Fruit fly (Drosophila melanogaster) whole organism, embryonic: ENCODE results near the gene CG5968.

Experiments
- Adf1 ChIP-seq: fragments of 200-800 bp; sonication (Bioruptor generic); IDR thresholded peaks from 2 replicates; pipeline ENCODE4 v1.3.6; 2022; ENCODE audit warnings: missing biosample characterization, missing genetic modification characterization
- CG11504 ChIP-seq: fragments of 200-800 bp; sonication (Bioruptor generic); optimal IDR thresholded peaks from 3 replicates; lab custom pipeline; 2019; ENCODE audit warnings: missing biosample characterization, mild to moderate bottlenecking, missing genetic modification characterization, moderate library complexity
- CG12391 ChIP-seq: fragments of 200-800 bp; sonication (Bioruptor generic); optimal IDR thresholded peaks from 3 replicates; lab custom pipeline; 2018; ENCODE audit warnings: missing biosample characterization, mild to moderate bottlenecking, missing genetic modification characterization, moderate library complexity
- CG13624 ChIP-seq: fragments of 200-800 bp; sonication (Bioruptor generic); optimal IDR thresholded peaks from 2 replicates; lab custom pipeline; 2016; ENCODE audit warnings: missing biosample characterization, missing genetic modification characterization
- CG14014 ChIP-seq: fragments of 200-800 bp; sonication (Bioruptor generic); IDR thresholded peaks from 2 replicates; pipeline ENCODE4 v1.3.6; 2022; ENCODE audit warnings: missing biosample characterization, missing genetic modification characterization
- CG15269 ChIP-seq: fragments of 200-800 bp; sonication (Bioruptor generic); optimal IDR thresholded peaks from 2 replicates; lab custom pipeline; 2018; ENCODE audit warnings: missing biosample characterization, mild to moderate bottlenecking, missing genetic modification characterization, moderate library complexity
- CG1603 ChIP-seq: fragments of 200-800 bp; sonication (Bioruptor generic); optimal IDR thresholded peaks from 2 replicates; lab custom pipeline; 2019; ENCODE audit warnings: missing biosample characterization, mild to moderate bottlenecking, missing genetic modification characterization, moderate library complexity
- CG2889 ChIP-seq: fragments of 200-800 bp; sonication (Bioruptor generic); IDR thresholded peaks from 3 replicates; pipeline ENCODE4 v1.3.6; 2022; ENCODE audit warnings: missing biosample characterization, missing genetic modification characterization
- CG30403 ChIP-seq: fragments of 200-800 bp; sonication (Bioruptor generic); optimal IDR thresholded peaks from 3 replicates; lab custom pipeline; 2016; ENCODE audit warnings: missing biosample characterization, missing genetic modification characterization
- CG30431 ChIP-seq: fragments of 200-800 bp; sonication (Bioruptor generic); optimal IDR thresholded peaks from 2 replicates; lab custom pipeline; 2017; ENCODE audit warnings: missing biosample characterization, missing genetic modification characterization
- CG3163 ChIP-seq: fragments of 200-800 bp; sonication (Bioruptor generic); optimal IDR thresholded peaks from 3 replicates; lab custom pipeline; 2016; ENCODE audit warnings: missing biosample characterization, missing genetic modification characterization
- CG34376 ChIP-seq: fragments of 200-800 bp; sonication (Bioruptor generic); optimal IDR thresholded peaks from 2 replicates; lab custom pipeline; 2018; ENCODE audit warnings: missing biosample characterization, mild to moderate bottlenecking, missing genetic modification characterization
- CG4404 ChIP-seq: fragments of 200-800 bp; sonication (Bioruptor generic); IDR thresholded peaks from 2 replicates; pipeline ENCODE4 v1.3.6; 2022; ENCODE audit warnings: missing biosample characterization, missing genetic modification characterization
- CG6813 ChIP-seq: fragments of 200-800 bp; sonication (Bioruptor generic); optimal IDR thresholded peaks from 2 replicates; lab custom pipeline; 2017; ENCODE audit warnings: missing biosample characterization, missing genetic modification characterization, mild to moderate bottlenecking, moderate library complexity, missing genetic modification reagents
- CG7271 ChIP-seq: fragments of 200-800 bp; sonication (Bioruptor generic); optimal IDR thresholded peaks from 2 replicates; lab custom pipeline; 2018; ENCODE audit warnings: missing biosample characterization, mild to moderate bottlenecking, missing genetic modification characterization, moderate library complexity
- CG7357 ChIP-seq: fragments of 200-800 bp; sonication (Bioruptor generic); IDR thresholded peaks from 3 replicates; pipeline ENCODE4 v1.3.6; 2022; ENCODE audit warnings: missing biosample characterization, missing genetic modification characterization
- CG7556 ChIP-seq: fragments of 200-800 bp; sonication (Bioruptor generic); optimal IDR thresholded peaks from 2 replicates; lab custom pipeline; 2017; ENCODE audit warnings: missing biosample characterization, mild to moderate bottlenecking, missing genetic modification characterization
- CG9437 ChIP-seq: fragments of 200-800 bp; sonication (Bioruptor generic); optimal IDR thresholded peaks from 2 replicates; lab custom pipeline; 2018; ENCODE audit warnings: missing biosample characterization, mild to moderate bottlenecking, missing genetic modification characterization
- Camta ChIP-seq: fragments of 200-800 bp; sonication (Bioruptor generic); optimal IDR thresholded peaks from 2 replicates; lab custom pipeline; 2016; ENCODE audit warnings: missing biosample characterization, missing genetic modification characterization
- Eip74EF ChIP-seq, 2 experiments: fragments of 200-800 bp in 1 of 2; fragments of >200 bp in 1 of 2; sonication (Bioruptor generic) in 1 of 2; optimal IDR thresholded peaks; 2 replicates each; lab custom pipeline; 2017 to 2019; ENCODE audit warnings: missing biosample characterization in 2 of 2, missing genetic modification characterization in 2 of 2, mild to moderate bottlenecking in 1 of 2, moderate library complexity in 1 of 2
- HmgD ChIP-seq: fragments of 200-800 bp; sonication (Bioruptor generic); optimal IDR thresholded peaks from 3 replicates; lab custom pipeline; 2016; ENCODE audit warnings: missing biosample characterization, missing genetic modification characterization
- Myb ChIP-seq: fragments of 200-800 bp; sonication (Bioruptor generic); optimal IDR thresholded peaks from 2 replicates; lab custom pipeline; 2016; ENCODE audit warnings: missing biosample characterization, missing genetic modification characterization
- NC2β ChIP-seq: fragments of 200-800 bp; sonication (Bioruptor generic); optimal IDR thresholded peaks from 2 replicates; lab custom pipeline; 2016; ENCODE audit warnings: missing biosample characterization, missing genetic modification characterization
- NK7.1 ChIP-seq: fragments of 200-800 bp; sonication (Bioruptor generic); optimal IDR thresholded peaks from 3 replicates; lab custom pipeline; 2016; ENCODE audit warnings: missing biosample characterization, missing genetic modification characterization
- Nf-YB ChIP-seq: fragments of 200-800 bp; sonication (Bioruptor generic); optimal IDR thresholded peaks from 3 replicates; lab custom pipeline; 2019; ENCODE audit warnings: missing biosample characterization, mild to moderate bottlenecking, missing genetic modification characterization, moderate library complexity
- NfI ChIP-seq: fragments of 200-800 bp; sonication (Bioruptor generic); optimal IDR thresholded peaks from 3 replicates; lab custom pipeline; 2018; ENCODE audit warnings: missing biosample characterization, mild to moderate bottlenecking, missing genetic modification characterization, moderate library complexity
- Side ChIP-seq: fragments of 200-800 bp; sonication (Bioruptor generic); optimal IDR thresholded peaks from 2 replicates; lab custom pipeline; 2016; ENCODE audit warnings: missing biosample characterization, missing genetic modification characterization
- Sox100B ChIP-seq: fragments of 200-800 bp; sonication (Bioruptor generic); optimal IDR thresholded peaks from 3 replicates; lab custom pipeline; 2018; ENCODE audit warnings: missing biosample characterization, mild to moderate bottlenecking, missing genetic modification characterization
- Ssrp ChIP-seq: fragments of 200-800 bp; sonication (Bioruptor generic); optimal IDR thresholded peaks from 2 replicates; lab custom pipeline; 2018; ENCODE audit warnings: missing biosample characterization, mild to moderate bottlenecking, missing genetic modification characterization, moderate library complexity
- Tbp ChIP-seq: fragments of >200 bp; optimal IDR thresholded peaks from 2 replicates; lab custom pipeline; 2018; ENCODE audit warnings: missing biosample characterization, missing genetic modification characterization
- Usf ChIP-seq: fragments of 200-800 bp; sonication (Bioruptor generic); optimal IDR thresholded peaks from 2 replicates; lab custom pipeline; 2017; ENCODE audit warnings: missing genotype, missing biosample characterization, missing genetic modification characterization
- Vsx1 ChIP-seq: fragments of 200-800 bp; sonication (Bioruptor generic); optimal IDR thresholded peaks from 2 replicates; lab custom pipeline; 2017; ENCODE audit warnings: missing biosample characterization, mild to moderate bottlenecking, missing genetic modification characterization, missing genetic modification reagents
- Xrp1 ChIP-seq: fragments of 200-800 bp; sonication (Bioruptor generic); IDR thresholded peaks from 2 replicates; pipeline ENCODE4 v1.3.6; 2022; ENCODE audit warnings: missing biosample characterization, missing genetic modification characterization
- abd-A ChIP-seq: fragments of 200-800 bp; sonication (Bioruptor generic); optimal IDR thresholded peaks from 3 replicates; lab custom pipeline; 2019; ENCODE audit warnings: missing biosample characterization, mild to moderate bottlenecking, missing genetic modification characterization, moderate library complexity
- bbx ChIP-seq: fragments of 200-800 bp; sonication (Bioruptor generic); IDR thresholded peaks from 2 replicates; pipeline ENCODE4 v1.3.6; 2022; ENCODE audit warnings: missing biosample characterization, missing genetic modification characterization; ENCODE audit not compliant: partially characterized antibody
- chm ChIP-seq: fragments of 200-800 bp; sonication (Bioruptor generic); IDR thresholded peaks from 2 replicates; pipeline ENCODE4 v1.3.6; 2022; ENCODE audit warnings: missing biosample characterization, missing genetic modification characterization
- chn ChIP-seq: fragments of 200-800 bp; sonication (Bioruptor generic); optimal IDR thresholded peaks from 2 replicates; lab custom pipeline; 2016; ENCODE audit warnings: missing biosample characterization, missing genetic modification characterization
- dysf ChIP-seq: fragments of 200-800 bp; sonication (Bioruptor generic); IDR thresholded peaks from 3 replicates; pipeline ENCODE4 v1.3.6; 2022; ENCODE audit warnings: missing biosample characterization, missing genetic modification characterization
- ewg ChIP-seq: fragments of 200-800 bp; sonication (Bioruptor generic); optimal IDR thresholded peaks from 3 replicates; lab custom pipeline; 2017; ENCODE audit warnings: mild to moderate bottlenecking, missing biosample characterization, missing genetic modification reagents, missing genetic modification characterization
- gcm2 ChIP-seq: fragments of 200-800 bp; sonication (Bioruptor generic); optimal IDR thresholded peaks from 2 replicates; lab custom pipeline; 2016; ENCODE audit warnings: missing biosample characterization, missing genetic modification characterization
- jumu ChIP-seq: fragments of 200-800 bp; sonication (Bioruptor generic); optimal IDR thresholded peaks from 3 replicates; lab custom pipeline; 2016; ENCODE audit warnings: missing biosample characterization, missing genetic modification characterization
- klu ChIP-seq: fragments of 200-800 bp; sonication (Bioruptor generic); IDR thresholded peaks from 2 replicates; pipeline ENCODE4 v1.3.6; 2022; ENCODE audit warnings: missing biosample characterization, missing genetic modification characterization
- lab ChIP-seq: fragments of 200-800 bp; sonication (Bioruptor generic); optimal IDR thresholded peaks from 3 replicates; lab custom pipeline; 2017; ENCODE audit warnings: missing biosample characterization, missing genetic modification characterization, mild to moderate bottlenecking, moderate library complexity, missing genetic modification reagents
- lola ChIP-seq, 3 experiments: fragments of >200 bp in 2 of 3; fragments of 200-800 bp in 1 of 3; sonication (Bioruptor generic) in 1 of 3; optimal IDR thresholded peaks; 2 replicates each; lab custom pipeline; 2017 to 2019; ENCODE audit warnings: missing biosample characterization in 3 of 3, missing genetic modification characterization in 3 of 3, mild to moderate bottlenecking in 1 of 3, moderate library complexity in 1 of 3
- seq ChIP-seq: fragments of 200-800 bp; sonication (Bioruptor generic); IDR thresholded peaks from 2 replicates; pipeline ENCODE4 v1.3.6; 2022; ENCODE audit warnings: missing biosample characterization, missing genetic modification characterization
- so ChIP-seq: fragments of 200-800 bp; sonication (Bioruptor generic); IDR thresholded peaks from 3 replicates; pipeline ENCODE4 v1.3.6; 2022; ENCODE audit warnings: missing biosample characterization, missing genetic modification characterization
- sob ChIP-seq: fragments of 200-800 bp; sonication (Bioruptor generic); IDR thresholded peaks from 2 replicates; pipeline ENCODE4 v1.3.6; 2022; ENCODE audit warnings: missing biosample characterization, missing genetic modification characterization
- sqz ChIP-seq: fragments of 200-800 bp; sonication (Bioruptor generic); optimal IDR thresholded peaks from 3 replicates; lab custom pipeline; 2018; ENCODE audit warnings: missing biosample characterization, mild to moderate bottlenecking, missing genetic modification characterization
- tx ChIP-seq: fragments of 200-800 bp; sonication (Bioruptor generic); optimal IDR thresholded peaks from 2 replicates; lab custom pipeline; 2016; ENCODE audit warnings: missing biosample characterization, missing genetic modification characterization

Gene CG5968

dm6 chr2L:16535071-16535581, 14.6 kb downstream of the CG5968 start (continued):
- TF ChIP-seq CG2889 (GFP tag; lab: Robert Waterston, UW) (0 out of 3 replicates have a peak, but pooled peaks have one; percentile 9), CG4404 (GFP tag; lab: Robert Waterston, UW) (peak; percentile 57), CG13624 (GFP tag; lab: Kevin White, UChicago) (peak; percentile 87), CG7271 (tag; lab: Kevin White, UChicago) (no peak), CG3163 (peak; percentile 62), Eip74EF (GFP tag; optimal IDR thresholded peaks at IDR 0.05; lab: Kevin White, UChicago) (peak in 1 of 2 experiments; percentile 65), Usf (GFP tag; lab: Kevin White, UChicago) (peak; percentile 60), Nf-YB (GFP tag; lab: Kevin White, UChicago) (peak; percentile 50), CG14014 (GFP tag; lab: Robert Waterston, UW) (peak; percentile 69), CG34376 (GFP tag; lab: Kevin White, UChicago) (peak; percentile 61), Xrp1 (GFP tag; lab: Robert Waterston, UW) (peak; percentile 52; the same call in 1 of the 2 replicates), chn (GFP tag; lab: Kevin White, UChicago) (peak; percentile 68), CG12391 (tag; lab: Kevin White, UChicago) (peak; percentile 75), NK7.1 (GFP tag; lab: Kevin White, UChicago) (peak; percentile 71), klu (GFP tag; lab: Robert Waterston, UW) (peak; percentile 46; the same call in 1 of the 2 replicates), Myb (GFP tag; lab: Kevin White, UChicago) (peak; percentile 59), abd-A (tag; lab: Kevin White, UChicago) (peak; percentile 29), CG6813 (peak; percentile 33), Side (peak; percentile 69), so (GFP tag; lab: Robert Waterston, UW) (no peak; the same call in 2 of the 3 replicates), Adf1 (GFP tag; lab: Robert Waterston, UW) (no peak; the same call in 1 of the 2 replicates), chm (0 out of 2 replicates have a peak, but pooled peaks have one; percentile 30), CG1603 (tag; lab: Kevin White, UChicago) (peak; percentile 13), NC2β (GFP tag; lab: Kevin White, UChicago) (peak; percentile 47), HmgD (GFP tag; lab: Kevin White, UChicago) (no peak), Ssrp (tag; lab: Kevin White, UChicago) (peak; percentile 74), tx (GFP tag; lab: Kevin White, UChicago) (peak; percentile 68), CG30431 (GFP tag; lab: Kevin White, UChicago) (peak; percentile 55), sob (peak; percentile 45), dysf (GFP tag; lab: Robert Waterston, UW) (peak; percentile 72; the same call in 2 of the 3 replicates), lab (GFP tag; lab: Kevin White, UChicago) (peak; percentile 74), CG7357 (GFP tag; lab: Robert Waterston, UW) (peak; percentile 57; the same call in 2 of the 3 replicates), jumu (GFP tag; lab: Kevin White, UChicago) (peak; percentile 60), CG11504 (tag; lab: Kevin White, UChicago) (peak; percentile 86), NfI (GFP tag; lab: Kevin White, UChicago) (peak; percentile 84), seq (GFP tag; lab: Robert Waterston, UW) (no peak), CG15269 (peak; percentile 81), Camta (peak; percentile 67), CG30403 (GFP tag; lab: Kevin White, UChicago) (peak; percentile 83), Sox100B (GFP tag; lab: Kevin White, UChicago) (peak; percentile 76), bbx (GFP tag; lab: Robert Waterston, UW) (no peak), sqz (GFP tag; lab: Kevin White, UChicago) (no peak), CG7556 (GFP tag; lab: Kevin White, UChicago) (peak; percentile 68), lola (GFP tag; optimal IDR thresholded peaks at IDR 0.05; lab: Kevin White, UChicago) (peak in 1 of 3 experiments; percentile 8), ewg (GFP tag; lab: Kevin White, UChicago) (peak; percentile 36), gcm2 (GFP tag; lab: Kevin White, UChicago) (no peak), CG9437 (GFP tag; lab: Kevin White, UChicago) (peak; percentile 51), Tbp (GFP tag; lab: Kevin White, UChicago) (no peak), Vsx1 (GFP tag; lab: Kevin White, UChicago) (no peak)
